Fruit fly (Drosophila melanogaster): ENCODE data around the gene Cpr65Ax2.

Cpr65Ax2 gene

dm6 chr3L:6124616-6125408 lies 25.8 kb downstream of the Cpr65Ax2 start:
- no peak for TF ChIP-seq insv (optimal IDR thresholded peaks at IDR 0.05)
- no peak for TF ChIP-seq h (optimal IDR thresholded peaks at IDR 0.05)
- no peak for TF ChIP-seq psq (optimal IDR thresholded peaks at IDR 0.05)
- TF ChIP-seq Sin3A (optimal IDR thresholded peaks at IDR 0.05), result no peak
- TF ChIP-seq Myc (optimal IDR thresholded peaks at IDR 0.05), result no peak
- TF ChIP-seq ttk (optimal IDR thresholded peaks at IDR 0.05), result no peak

dm6 chr3L:6116881-6117280 lies 33.8 kb downstream of the Cpr65Ax2 start:
- TF ChIP-seq Sin3A (optimal IDR thresholded peaks at IDR 0.05), result no peak
- no peak for TF ChIP-seq insv (optimal IDR thresholded peaks at IDR 0.05)
- TF ChIP-seq ttk (optimal IDR thresholded peaks at IDR 0.05), result no peak
- no peak for TF ChIP-seq h (optimal IDR thresholded peaks at IDR 0.05)
- no peak for TF ChIP-seq Myc (optimal IDR thresholded peaks at IDR 0.05)
- no peak for TF ChIP-seq psq (optimal IDR thresholded peaks at IDR 0.05)

dm6 chr3L:6115505-6115904 lies 35.2 kb downstream of the Cpr65Ax2 start:
- TF ChIP-seq psq (optimal IDR thresholded peaks at IDR 0.05) (no peak), ttk (optimal IDR thresholded peaks at IDR 0.05) (no peak), insv (optimal IDR thresholded peaks at IDR 0.05) (no peak), h (optimal IDR thresholded peaks at IDR 0.05) (no peak), Myc (optimal IDR thresholded peaks at IDR 0.05) (no peak), Sin3A (optimal IDR thresholded peaks at IDR 0.05) (no peak)

dm6 chr3L:6111458-6111857 lies 39.2 kb downstream of the Cpr65Ax2 start:
- TF ChIP-seq Sin3A (optimal IDR thresholded peaks at IDR 0.05), result no peak
- no peak for TF ChIP-seq ttk (optimal IDR thresholded peaks at IDR 0.05)
- no peak for TF ChIP-seq insv (optimal IDR thresholded peaks at IDR 0.05)
- TF ChIP-seq psq (optimal IDR thresholded peaks at IDR 0.05), result no peak
- no peak for TF ChIP-seq h (optimal IDR thresholded peaks at IDR 0.05)
- no peak for TF ChIP-seq Myc (optimal IDR thresholded peaks at IDR 0.05)

dm6 chr3L:6110673-6111449 lies 39.8 kb downstream of the Cpr65Ax2 start:
- TF ChIP-seq h (optimal IDR thresholded peaks at IDR 0.05), result no peak
- TF ChIP-seq Myc (optimal IDR thresholded peaks at IDR 0.05), result no peak
- TF ChIP-seq ttk (optimal IDR thresholded peaks at IDR 0.05), result no peak
- no peak for TF ChIP-seq insv (optimal IDR thresholded peaks at IDR 0.05)
- no peak for TF ChIP-seq Sin3A (optimal IDR thresholded peaks at IDR 0.05)
- no peak for TF ChIP-seq psq (optimal IDR thresholded peaks at IDR 0.05)

- TF ChIP-seq insv (optimal IDR thresholded peaks at IDR 0.05) (no peak), ttk (optimal IDR thresholded peaks at IDR 0.05) (no peak), Sin3A (optimal IDR thresholded peaks at IDR 0.05) (no peak), h (optimal IDR thresholded peaks at IDR 0.05) (no peak)
Observed at dm6 chr3L:6108264-6109060, 42.2 kb downstream of the Cpr65Ax2 start.

dm6 chr3L:6106717-6107116 lies 43.9 kb downstream of the Cpr65Ax2 start:
- TF ChIP-seq insv (optimal IDR thresholded peaks at IDR 0.05) (no peak), Myc (optimal IDR thresholded peaks at IDR 0.05) (no peak), psq (optimal IDR thresholded peaks at IDR 0.05) (no peak), ttk (optimal IDR thresholded peaks at IDR 0.05) (no peak), h (optimal IDR thresholded peaks at IDR 0.05) (no peak), Sin3A (optimal IDR thresholded peaks at IDR 0.05) (no peak)

dm6 chr3L:6105435-6105834 lies 45.2 kb downstream of the Cpr65Ax2 start:
- TF ChIP-seq Sin3A (optimal IDR thresholded peaks at IDR 0.05) (no peak), Myc (optimal IDR thresholded peaks at IDR 0.05) (no peak), psq (optimal IDR thresholded peaks at IDR 0.05) (no peak), insv (optimal IDR thresholded peaks at IDR 0.05) (no peak), h (optimal IDR thresholded peaks at IDR 0.05) (no peak), ttk (optimal IDR thresholded peaks at IDR 0.05) (no peak)

- TF ChIP-seq insv (optimal IDR thresholded peaks at IDR 0.05), result no peak
- TF ChIP-seq psq (optimal IDR thresholded peaks at IDR 0.05), result no peak
- TF ChIP-seq h (optimal IDR thresholded peaks at IDR 0.05), result no peak
- no peak for TF ChIP-seq Sin3A (optimal IDR thresholded peaks at IDR 0.05)
- no peak for TF ChIP-seq ttk (optimal IDR thresholded peaks at IDR 0.05)
- TF ChIP-seq Myc (optimal IDR thresholded peaks at IDR 0.05), result no peak
Observed at dm6 chr3L:6104551-6104950, 46.1 kb downstream of the Cpr65Ax2 start.

dm6 chr3L:6103658-6104057 lies 47.0 kb downstream of the Cpr65Ax2 start:
- TF ChIP-seq Sin3A (optimal IDR thresholded peaks at IDR 0.05) (no peak), Myc (optimal IDR thresholded peaks at IDR 0.05) (no peak), insv (optimal IDR thresholded peaks at IDR 0.05) (no peak), ttk (optimal IDR thresholded peaks at IDR 0.05) (no peak), psq (optimal IDR thresholded peaks at IDR 0.05) (no peak), h (optimal IDR thresholded peaks at IDR 0.05) (no peak)
